Worm (Caenorhabditis elegans): Measurements from ENCODE around the gene C44H4.4.

DNA sequence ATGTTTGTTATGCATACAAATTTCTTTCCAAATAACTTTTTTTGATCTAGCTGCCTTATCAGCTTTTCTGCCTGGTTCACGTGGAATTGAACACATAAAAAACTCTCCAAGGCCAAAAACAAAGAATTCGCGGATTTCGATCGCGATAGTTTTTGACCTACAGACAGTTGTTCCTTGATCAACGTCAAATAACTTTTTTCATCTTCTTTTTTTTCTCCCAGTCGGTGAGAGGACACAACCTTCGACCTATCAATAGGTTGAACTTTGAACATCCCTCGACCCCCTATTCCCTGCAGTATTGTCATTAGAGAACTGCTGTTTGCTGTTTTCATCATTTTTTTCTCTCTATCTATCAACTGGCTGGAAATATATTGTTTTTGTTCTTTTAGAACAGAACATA lies 25.1 kb downstream of the C44H4.4 start:
- no peak for TF ChIP-seq irx-1 (tag; optimal IDR thresholded peaks at IDR 0.05)
- TF ChIP-seq nhr-12 (tag; optimal IDR thresholded peaks at IDR 0.05), result no peak
- no peak for TF ChIP-seq egl-13 (tag; optimal IDR thresholded peaks at IDR 0.05)
- peak; percentile 67 for TF ChIP-seq blmp-1 (tag; optimal IDR thresholded peaks at IDR 0.05)
- TF ChIP-seq lin-39 (tag; optimal IDR thresholded peaks at IDR 0.05), result no peak
- TF ChIP-seq elt-3 (tag; optimal IDR thresholded peaks at IDR 0.05), result no peak
- TF ChIP-seq tbx-2 (tag; optimal IDR thresholded peaks at IDR 0.05), result no peak
- TF ChIP-seq swsn-7 (tag; optimal IDR thresholded peaks at IDR 0.05), result no peak
- TF ChIP-seq sptf-1 (tag; optimal IDR thresholded peaks at IDR 0.05), result no peak
- no peak for TF ChIP-seq fos-1 (tag; optimal IDR thresholded peaks at IDR 0.05)
- TF ChIP-seq fkh-10 (GFP tag; optimal IDR thresholded peaks at IDR 0.05), result no peak
